Fruit fly (Drosophila melanogaster) whole organism, adult: ENCODE data around the gene Elovl7.

Source experiments
- CG11617 ChIP-seq: fragments of 200-800 bp; sonication (Bioruptor generic); optimal IDR thresholded peaks from 2 replicates; lab custom pipeline; 2017; ENCODE audit warnings: mild to moderate bottlenecking, missing biosample characterization, missing genetic modification reagents, missing genetic modification characterization
- CG12768 ChIP-seq: fragments of 200-800 bp; sonication (Bioruptor generic); optimal IDR thresholded peaks from 2 replicates; lab custom pipeline; 2017; ENCODE audit warnings: missing biosample characterization, missing genetic modification characterization, mild to moderate bottlenecking, moderate library complexity, missing genetic modification reagents
- CG14711 ChIP-seq: fragments of 200-800 bp; sonication (Bioruptor generic); optimal IDR thresholded peaks from 2 replicates; lab custom pipeline; 2018; ENCODE audit warnings: missing biosample characterization, mild to moderate bottlenecking, missing genetic modification characterization, moderate library complexity
- CG1620 ChIP-seq: fragments of 200-800 bp; sonication (Bioruptor generic); optimal IDR thresholded peaks from 2 replicates; lab custom pipeline; 2016; ENCODE audit warnings: missing biosample characterization, missing genetic modification characterization
- CG33017 ChIP-seq: fragments of 200-800 bp; sonication (Bioruptor generic); optimal IDR thresholded peaks from 2 replicates; lab custom pipeline; 2018; ENCODE audit warnings: missing biosample characterization, mild to moderate bottlenecking, missing genetic modification characterization, moderate library complexity
- CG5204 ChIP-seq: fragments of 200-800 bp; sonication (Bioruptor generic); optimal IDR thresholded peaks from 2 replicates; lab custom pipeline; 2016; ENCODE audit warnings: missing biosample characterization, missing genetic modification characterization
- CG7045 ChIP-seq: fragments of 200-800 bp; sonication (Bioruptor generic); optimal IDR thresholded peaks from 2 replicates; lab custom pipeline; 2017; ENCODE audit warnings: missing biosample characterization, mild to moderate bottlenecking, missing genetic modification characterization
- CG7101 ChIP-seq: fragments of 200-800 bp; sonication (Bioruptor generic); optimal IDR thresholded peaks from 2 replicates; lab custom pipeline; 2018; ENCODE audit warnings: missing biosample characterization, mild to moderate bottlenecking, missing genetic modification characterization, moderate library complexity
- Clk ChIP-seq: fragments of 200-800 bp; sonication (Bioruptor generic); optimal IDR thresholded peaks from 2 replicates; lab custom pipeline; 2017; ENCODE audit warnings: missing biosample characterization, missing genetic modification characterization
- Crg-1 ChIP-seq: fragments of 200-800 bp; sonication (Bioruptor generic); optimal IDR thresholded peaks from 2 replicates; lab custom pipeline; 2016; ENCODE audit warnings: missing biosample characterization, missing genetic modification characterization
- Hr96 ChIP-seq: fragments of 200-800 bp; sonication (Bioruptor generic); optimal IDR thresholded peaks from 2 replicates; lab custom pipeline; 2016; ENCODE audit warnings: missing biosample characterization, missing genetic modification characterization
- Mnt ChIP-seq: fragments of 200-800 bp; sonication (Bioruptor generic); optimal IDR thresholded peaks from 2 replicates; lab custom pipeline; 2016; ENCODE audit warnings: missing biosample characterization, mild to moderate bottlenecking, missing genetic modification characterization
- bab1 ChIP-seq: fragments of 200-800 bp; sonication (Bioruptor generic); optimal IDR thresholded peaks from 3 replicates; lab custom pipeline; 2019; ENCODE audit warnings: missing biosample characterization, mild to moderate bottlenecking, missing genetic modification characterization, moderate library complexity
- cic ChIP-seq: fragments of 200-800 bp; sonication (Bioruptor generic); optimal IDR thresholded peaks from 2 replicates; lab custom pipeline; 2017; ENCODE audit warnings: missing biosample characterization, mild to moderate bottlenecking, missing genetic modification characterization, moderate library complexity
- cnc ChIP-seq, 2 experiments: fragments of >200 bp; optimal IDR thresholded peaks; 2 replicates each; lab custom pipeline; 2017
- kay ChIP-seq: fragments of 200-800 bp; sonication (Bioruptor generic); peaks from one replicate; lab custom pipeline; 2016; ENCODE audit warnings: missing biosample characterization, missing genetic modification characterization, borderline replicate concordance
- ovo ChIP-seq: fragments of 200-800 bp; sonication (Bioruptor generic); optimal IDR thresholded peaks from 2 replicates; lab custom pipeline; 2016; ENCODE audit warnings: missing biosample characterization, missing genetic modification characterization
- pad ChIP-seq: fragments of 200-800 bp; sonication (Bioruptor generic); optimal IDR thresholded peaks from 3 replicates; lab custom pipeline; 2017; ENCODE audit warnings: missing biosample characterization, missing genetic modification characterization, mild to moderate bottlenecking, moderate library complexity, missing genetic modification reagents
- tj ChIP-seq: fragments of 200-800 bp; sonication (Bioruptor generic); optimal IDR thresholded peaks from 3 replicates; lab custom pipeline; 2017; ENCODE audit warnings: missing biosample characterization, mild to moderate bottlenecking, missing genetic modification characterization, moderate library complexity
- toe ChIP-seq: fragments of 200-800 bp; sonication (Bioruptor generic); optimal IDR thresholded peaks from 2 replicates; lab custom pipeline; 2016; ENCODE audit warnings: missing biosample characterization, missing genetic modification characterization

The Elovl7 gene

dm6 chr3R:7967801-7968200 is 27.9 kb downstream of the Elovl7 start:
- TF ChIP-seq Crg-1 (GFP tag; lab: Kevin White, UChicago) (no peak), toe (GFP tag; lab: Kevin White, UChicago) (no peak), Mnt (GFP tag; lab: Kevin White, UChicago) (peak; percentile 71)

- TF ChIP-seq CG5204 (no peak), CG7045 (GFP tag; lab: Kevin White, UChicago) (peak; percentile 11), Clk (GFP tag; lab: Kevin White, UChicago) (no peak), CG12768 (GFP tag; lab: Kevin White, UChicago) (no peak)
Measured at dm6 chr3R:7967347-7967746, 28.3 kb downstream of the Elovl7 start, which contains the start of gene dsx. Gene dsx (minus strand): TSS chr3R:7967408.

dm6 chr3R:7966544-7967264 is 28.9 kb downstream of the Elovl7 start:
- TF ChIP-seq CG11617 (GFP tag; lab: Kevin White, UChicago) (no peak), CG5204 (no peak), CG12768 (GFP tag; lab: Kevin White, UChicago) (no peak), CG7101 (no peak), CG7045 (GFP tag; lab: Kevin White, UChicago) (no peak), pad (no peak), Hr96 (GFP tag; lab: Kevin White, UChicago) (peak; percentile 11)

dm6 chr3R:7964751-7965319 is 30.8 kb downstream of the Elovl7 start:
- peak; percentile 77 for TF ChIP-seq cic (GFP tag; lab: Kevin White, UChicago)
- no peak for TF ChIP-seq CG5204
- TF ChIP-seq CG1620 (GFP tag; lab: Kevin White, UChicago) = no peak
- peak; percentile 70 for TF ChIP-seq Mnt (GFP tag; lab: Kevin White, UChicago)
- peak; percentile 19 for TF ChIP-seq Crg-1 (GFP tag; lab: Kevin White, UChicago)
- no peak for TF ChIP-seq Clk (GFP tag; lab: Kevin White, UChicago)
- TF ChIP-seq Hr96 (GFP tag; lab: Kevin White, UChicago) = no peak
- TF ChIP-seq CG7045 (GFP tag; lab: Kevin White, UChicago) = no peak
- TF ChIP-seq CG33017 (tag; lab: Kevin White, UChicago) = peak; percentile 16
- no peak for TF ChIP-seq bab1
- no peak for TF ChIP-seq kay
- TF ChIP-seq ovo (GFP tag; lab: Kevin White, UChicago) = no peak
- no peak for TF ChIP-seq CG11617 (GFP tag; lab: Kevin White, UChicago)
- no peak for TF ChIP-seq CG7101
- no peak for TF ChIP-seq toe (GFP tag; lab: Kevin White, UChicago)
- TF ChIP-seq pad = no peak
- TF ChIP-seq CG14711 = no peak
- peak; percentile 84 for TF ChIP-seq tj (GFP tag; lab: Kevin White, UChicago)
- TF ChIP-seq cnc (optimal IDR thresholded peaks at IDR 0.05; lab: Kevin White, UChicago) = no peak
- no peak for TF ChIP-seq CG12768 (GFP tag; lab: Kevin White, UChicago)

- TF ChIP-seq tj (GFP tag; lab: Kevin White, UChicago) = peak; percentile 5
- peak; percentile 66 for TF ChIP-seq Mnt (GFP tag; lab: Kevin White, UChicago)
- TF ChIP-seq CG5204 = no peak
- TF ChIP-seq cic (GFP tag; lab: Kevin White, UChicago) = peak; percentile 40
- TF ChIP-seq CG7045 (GFP tag; lab: Kevin White, UChicago) = no peak
- no peak for TF ChIP-seq Crg-1 (GFP tag; lab: Kevin White, UChicago)
- peak; percentile 15 for TF ChIP-seq bab1
- TF ChIP-seq kay = peak; percentile 79
Measured at dm6 chr3R:7963495-7964132, 32.0 kb downstream of the Elovl7 start.

dm6 chr3R:7962778-7963494 is 32.7 kb downstream of the Elovl7 start:
- peak; percentile 2 for TF ChIP-seq Hr96 (GFP tag; lab: Kevin White, UChicago)
- no peak for TF ChIP-seq ovo (GFP tag; lab: Kevin White, UChicago)
- no peak for TF ChIP-seq bab1
- TF ChIP-seq toe (GFP tag; lab: Kevin White, UChicago) = peak; percentile 16
- peak; percentile 75 for TF ChIP-seq CG11617 (GFP tag; lab: Kevin White, UChicago)
- peak; percentile 13 for TF ChIP-seq pad
- TF ChIP-seq CG33017 (tag; lab: Kevin White, UChicago) = no peak
- TF ChIP-seq Mnt (GFP tag; lab: Kevin White, UChicago) = peak; percentile 69
- peak; percentile 34 for TF ChIP-seq CG12768 (GFP tag; lab: Kevin White, UChicago)
- no peak for TF ChIP-seq Clk (GFP tag; lab: Kevin White, UChicago)
- peak; percentile 3 for TF ChIP-seq tj (GFP tag; lab: Kevin White, UChicago)
- TF ChIP-seq CG7045 (GFP tag; lab: Kevin White, UChicago) = peak; percentile 43
- peak; percentile 56 for TF ChIP-seq CG5204
